Fruit fly (Drosophila melanogaster) whole organism, wandering third instar larva: ENCODE measurements around the gene Sec71.

Experiments used
- Abd-B ChIP-seq: fragments of >200 bp; optimal IDR thresholded peaks from 2 replicates; lab custom pipeline; 2017; ENCODE audit warnings: missing biosample characterization, missing genetic modification characterization
- CG32264 ChIP-seq: fragments of 200-800 bp; sonication (Bioruptor generic); optimal IDR thresholded peaks from 2 replicates; lab custom pipeline; 2016; ENCODE audit warnings: missing biosample characterization, missing genetic modification characterization
- Mio ChIP-seq: sonication (Bioruptor generic); optimal IDR thresholded peaks from 2 replicates; lab custom pipeline; 2016; ENCODE audit warnings: missing biosample characterization, missing genetic modification characterization
- Myc ChIP-seq: fragments of >200 bp; optimal IDR thresholded peaks from 2 replicates; lab custom pipeline; 2017
- OdsH ChIP-seq: fragments of 200-800 bp; sonication (Bioruptor generic); optimal IDR thresholded peaks from 2 replicates; lab custom pipeline; 2016; ENCODE audit warnings: missing biosample characterization, mild to moderate bottlenecking, missing genetic modification characterization
- dl ChIP-seq, 2 experiments: fragments of 175-275, 200-275 bp in 1 of 2; fragments of 200-275 bp in 1 of 2; sonication (Bioruptor generic); optimal IDR thresholded peaks; lab custom pipeline; 2018; ENCODE audit warnings: mild to moderate bottlenecking in 2 of 2, missing biosample characterization in 2 of 2, missing genetic modification characterization in 2 of 2, moderate library complexity in 2 of 2; ENCODE audit not compliant: partially characterized antibody in 2 of 2, insufficient read depth in 1 of 2
- dsf ChIP-seq: sonication (Bioruptor generic); optimal IDR thresholded peaks from 2 replicates; lab custom pipeline; 2016; ENCODE audit warnings: missing biosample characterization, missing genetic modification characterization, borderline replicate concordance
- ey ChIP-seq: fragments of 200-800 bp; sonication (Bioruptor generic); optimal IDR thresholded peaks from 2 replicates; lab custom pipeline; 2016; ENCODE audit warnings: missing biosample characterization, missing genetic modification characterization
- foxo ChIP-seq, 2 experiments: fragments of 200-800 bp; sonication (Bioruptor generic); optimal IDR thresholded peaks; 2 replicates in 1 of 2; 3 replicates in 1 of 2; lab custom pipeline; 2016 to 2017; ENCODE audit warnings: missing biosample characterization in 2 of 2, missing genetic modification characterization in 2 of 2
- fru ChIP-seq: fragments of 200-800 bp; sonication (Bioruptor generic); optimal IDR thresholded peaks from 3 replicates; lab custom pipeline; 2016; ENCODE audit warnings: missing biosample characterization, mild to moderate bottlenecking, missing genetic modification characterization
- lola ChIP-seq: fragments of >200 bp; optimal IDR thresholded peaks from 2 replicates; lab custom pipeline; 2017; ENCODE audit warnings: missing biosample characterization, missing genetic modification characterization
- pan ChIP-seq: fragments of >200 bp; optimal IDR thresholded peaks from 2 replicates; lab custom pipeline; 2017
- psq ChIP-seq: fragments of 200-800 bp; sonication (Bioruptor generic); optimal IDR thresholded peaks from 3 replicates; lab custom pipeline; 2017; ENCODE audit warnings: missing biosample characterization, mild to moderate bottlenecking, missing genetic modification characterization, moderate library complexity
- tai ChIP-seq: sonication (Bioruptor generic); optimal IDR thresholded peaks from 2 replicates; lab custom pipeline; 2016; ENCODE audit warnings: missing biosample characterization, missing genetic modification characterization

- no peak for TF ChIP-seq Myc (lab: Kevin White, UChicago)
- TF ChIP-seq OdsH (GFP tag; lab: Kevin White, UChicago) = peak; percentile 91
- peak; percentile 74 for TF ChIP-seq tai
- TF ChIP-seq pan (lab: Kevin White, UChicago) = no peak
- peak; percentile 93 for TF ChIP-seq fru
- TF ChIP-seq dl (GFP tag; optimal IDR thresholded peaks at IDR 0.05; lab: Kevin White, UChicago; ENCODE audit: insufficient read depth in 1 of 2, partially characterized antibody in 2 of 2) = no peak
- TF ChIP-seq Mio (GFP tag; lab: Kevin White, UChicago) = peak; percentile 8
- peak; percentile 85 for TF ChIP-seq psq (GFP tag; lab: Kevin White, UChicago)
- peak; percentile 29 for TF ChIP-seq dsf (GFP tag; lab: Kevin White, UChicago)
- TF ChIP-seq CG32264 (GFP tag; lab: Kevin White, UChicago) = peak; percentile 59
- peak; percentile 15 to 94 for TF ChIP-seq foxo (GFP tag; optimal IDR thresholded peaks at IDR 0.05; lab: Kevin White, UChicago)
- no peak for TF ChIP-seq lola (GFP tag; lab: Kevin White, UChicago)
- TF ChIP-seq ey (GFP tag; lab: Kevin White, UChicago) = peak; percentile 92
- no peak for TF ChIP-seq Abd-B (GFP tag; lab: Kevin White, UChicago)
These were observed 46.4 kb downstream of the Sec71 start for dm6 chr2L:13839744-13840151.
